Worm (Caenorhabditis elegans): ENCODE measurements around the gene nhr-254.

The nhr-254 gene

DNA sequence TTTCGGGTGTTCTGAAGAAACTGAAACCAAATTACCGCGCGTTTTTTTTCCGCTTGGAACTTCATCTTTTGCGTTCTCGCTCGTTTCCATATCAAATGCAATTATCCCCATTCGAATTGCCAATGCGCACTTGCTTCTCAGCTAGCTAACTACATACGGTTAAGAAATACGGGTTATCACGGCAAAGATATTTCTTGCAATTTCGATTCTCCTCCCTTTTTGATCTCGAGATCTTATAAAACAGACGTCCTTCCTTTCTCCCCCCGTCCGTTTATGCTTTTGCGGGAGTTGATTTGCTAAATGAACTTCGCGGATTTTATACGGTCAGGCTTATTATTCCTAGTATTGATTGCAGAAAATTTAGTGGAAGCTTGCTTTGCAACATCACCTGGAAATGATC is 36.4 kb downstream of the nhr-254 start, which contains the start of gene B0554.4:
Gene B0554.4, plus strand, starts transcription at position 301 of the 400 bp plus-strand sequence.
- TF ChIP-seq lin-13 (GFP tag; optimal IDR thresholded peaks at IDR 0.05) (no peak), ZK546.5 (tag; optimal IDR thresholded peaks at IDR 0.05) (no peak), ceh-82 (tag; optimal IDR thresholded peaks at IDR 0.05) (no peak), sem-4 (tag; optimal IDR thresholded peaks at IDR 0.05) (no peak), nhr-129 (tag; optimal IDR thresholded peaks at IDR 0.05) (no peak), mbf-1 (tag; optimal IDR thresholded peaks at IDR 0.05) (no peak), skn-1 (tag; optimal IDR thresholded peaks at IDR 0.05) (no peak)

DNA sequence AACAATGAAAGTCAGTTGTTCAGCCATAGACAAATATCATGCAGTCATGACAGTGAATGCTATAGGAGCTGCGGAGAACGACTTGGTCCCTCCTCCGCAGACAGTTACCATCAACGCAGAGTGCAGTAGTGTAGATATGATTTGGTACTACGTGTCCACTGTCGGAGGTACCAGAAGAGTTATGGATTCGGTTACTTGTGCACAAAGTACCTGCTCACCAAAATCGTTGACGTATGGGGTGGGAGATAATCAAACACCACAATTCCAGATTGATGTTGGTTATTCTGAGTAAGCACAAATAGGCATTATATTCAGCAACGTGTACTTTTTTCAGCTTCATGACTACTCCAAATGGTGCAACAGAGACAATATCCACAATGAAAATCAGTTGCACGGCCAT is 40.6 kb downstream of the nhr-254 start:
- TF ChIP-seq lin-39 (tag; optimal IDR thresholded peaks at IDR 0.05) (no peak), nhr-6 (tag; optimal IDR thresholded peaks at IDR 0.05) (no peak), sma-3 (GFP tag; optimal IDR thresholded peaks at IDR 0.05) (no peak), aly-2 (tag; optimal IDR thresholded peaks at IDR 0.05) (no peak), R02D3.7 (tag; optimal IDR thresholded peaks at IDR 0.05) (no peak), elt-1 (tag; optimal IDR thresholded peaks at IDR 0.05) (no peak), sem-4 (tag; optimal IDR thresholded peaks at IDR 0.05) (no peak), peb-1 (tag; optimal IDR thresholded peaks at IDR 0.05) (no peak), nhr-10 (tag; optimal IDR thresholded peaks at IDR 0.05) (no peak), blmp-1 (tag; optimal IDR thresholded peaks at IDR 0.05; ENCODE audit: insufficient read depth) (no peak), unc-55 (GFP tag; optimal IDR thresholded peaks at IDR 0.05) (no peak), lin-13 (GFP tag; optimal IDR thresholded peaks at IDR 0.05) (no peak), F13H6.1 (tag; optimal IDR thresholded peaks at IDR 0.05) (no peak), unc-39 (tag; optimal IDR thresholded peaks at IDR 0.05) (no peak), C34F6.9 (tag; optimal IDR thresholded peaks at IDR 0.05) (no peak)

DNA sequence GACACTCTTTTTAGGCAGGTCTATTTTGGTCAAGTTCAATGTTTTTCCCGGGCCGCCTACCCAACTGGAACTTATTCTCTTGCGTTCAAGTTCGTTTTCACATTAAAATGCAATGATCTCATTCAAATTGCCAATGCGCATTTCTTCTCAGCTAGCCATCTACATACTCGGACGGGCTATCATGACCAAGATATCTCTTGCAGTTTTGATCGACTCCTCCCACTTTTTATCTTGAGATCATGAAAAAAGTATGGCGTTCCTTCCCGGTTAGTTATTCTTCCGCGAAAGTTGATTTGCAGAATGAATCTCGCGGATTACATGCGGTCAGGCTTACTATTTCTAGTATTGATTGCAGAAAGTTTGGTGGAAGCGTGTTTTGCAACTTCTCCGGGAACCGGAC is 41.5 kb downstream of the nhr-254 start, which contains the start of gene B0554.2:
Gene B0554.2, plus strand, starts transcription at position 301 of the 400 bp plus-strand sequence.
- TF ChIP-seq crh-2 (tag; optimal IDR thresholded peaks at IDR 0.05) (no peak), ztf-4 (tag; optimal IDR thresholded peaks at IDR 0.05) (no peak), sma-9 (GFP tag; optimal IDR thresholded peaks at IDR 0.05) (no peak), sma-9 (tag; optimal IDR thresholded peaks at IDR 0.05) (no peak)

DNA sequence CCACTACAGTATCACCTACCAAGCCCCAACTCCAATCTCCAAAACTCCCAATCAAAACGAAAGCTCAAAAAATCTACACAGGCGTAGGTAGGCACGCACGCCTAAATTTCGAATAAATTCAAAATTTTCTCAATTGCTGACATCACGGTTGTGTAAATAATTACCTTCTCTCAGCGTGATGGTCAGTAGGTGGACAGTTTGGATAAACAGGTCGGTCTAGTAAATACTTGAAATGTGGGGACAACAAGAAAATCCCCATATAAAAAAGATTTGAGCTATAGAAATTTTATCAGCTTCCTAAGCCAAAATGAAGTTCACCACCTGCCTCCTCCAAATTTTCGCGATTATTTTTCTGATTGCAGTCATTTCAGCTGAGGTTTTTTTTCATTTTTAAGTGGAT is 45.7 kb downstream of the nhr-254 start, which contains the start of gene B0554.1:
Gene B0554.1, plus strand, starts transcription at position 301 of the 400 bp plus-strand sequence.
- TF ChIP-seq sem-4 (tag; optimal IDR thresholded peaks at IDR 0.05) (no peak), blmp-1 (tag; optimal IDR thresholded peaks at IDR 0.05; ENCODE audit: insufficient read depth) (no peak), zag-1 (tag; optimal IDR thresholded peaks at IDR 0.05) (no peak), unc-55 (GFP tag; optimal IDR thresholded peaks at IDR 0.05) (no peak), nhr-6 (tag; optimal IDR thresholded peaks at IDR 0.05) (no peak), ceh-16 (tag; optimal IDR thresholded peaks at IDR 0.05) (no peak), nhr-237 (tag; optimal IDR thresholded peaks at IDR 0.05) (no peak), F13H6.1 (tag; optimal IDR thresholded peaks at IDR 0.05) (no peak), nhr-23 (tag; optimal IDR thresholded peaks at IDR 0.05) (no peak), nhr-21 (tag; optimal IDR thresholded peaks at IDR 0.05) (no peak), nhr-12 (tag; optimal IDR thresholded peaks at IDR 0.05) (no peak), unc-39 (tag; optimal IDR thresholded peaks at IDR 0.05) (no peak), egl-27 (tag; optimal IDR thresholded peaks at IDR 0.05) (no peak), gmeb-1 (tag; optimal IDR thresholded peaks at IDR 0.05) (no peak), nhr-77 (tag; optimal IDR thresholded peaks at IDR 0.05) (no peak), ceh-82 (tag; optimal IDR thresholded peaks at IDR 0.05) (no peak)

DNA sequence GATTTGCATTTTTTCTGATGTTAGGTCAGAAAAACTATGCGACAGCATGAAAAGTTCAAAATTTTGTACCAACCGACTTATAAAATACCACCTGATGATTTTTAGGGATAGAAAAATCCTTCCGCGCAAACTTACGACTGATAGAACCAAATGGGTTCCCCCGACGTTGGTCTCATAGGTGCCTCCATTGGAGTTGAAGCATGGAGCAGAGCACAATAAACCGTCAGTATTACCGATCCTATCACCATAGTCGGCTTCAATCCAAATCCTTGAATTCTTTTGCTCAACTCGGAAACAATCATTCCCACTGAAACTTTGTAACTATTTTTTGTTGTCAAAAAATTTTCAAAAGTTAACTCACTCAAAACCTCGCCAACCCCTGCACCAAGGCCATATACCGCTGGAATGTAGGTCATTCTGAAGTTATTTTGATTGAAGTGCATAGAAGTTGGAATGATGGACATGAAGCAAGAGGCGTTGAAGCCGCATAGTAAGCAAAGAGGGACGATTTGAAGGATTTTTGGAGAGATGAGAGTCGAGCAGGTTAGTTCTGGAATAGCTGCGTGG is 46.8 kb downstream of the nhr-254 start:
- TF ChIP-seq ceh-16 (tag; optimal IDR thresholded peaks at IDR 0.05) (no peak), lin-39 (tag; optimal IDR thresholded peaks at IDR 0.05) (no peak), C34F6.9 (tag; optimal IDR thresholded peaks at IDR 0.05) (no peak), dmd-4 (tag; optimal IDR thresholded peaks at IDR 0.05) (no peak), sma-9 (GFP tag; optimal IDR thresholded peaks at IDR 0.05) (no peak), sma-9 (tag; optimal IDR thresholded peaks at IDR 0.05) (no peak), ztf-11 (tag; optimal IDR thresholded peaks at IDR 0.05) (no peak), nhr-6 (tag; optimal IDR thresholded peaks at IDR 0.05) (no peak), Y55F3AM.14 (GFP tag; optimal IDR thresholded peaks at IDR 0.05) (no peak), nhr-10 (tag; optimal IDR thresholded peaks at IDR 0.05) (no peak), lin-13 (GFP tag; optimal IDR thresholded peaks at IDR 0.05) (no peak)

All from whole organism, L2 larva.